Fruit fly (Drosophila melanogaster): ENCODE measurements around the gene mnb.

The mnb gene

dm6 chrX:17860711-17861110 is 26.3 kb downstream of the mnb start, which contains the start of the genes Arp8 and CG6769 (continued):
- TF ChIP-seq tap (tag; optimal IDR thresholded peaks at IDR 0.05) (no peak), Xbp1 (GFP tag; optimal IDR thresholded peaks at IDR 0.05) (peak; percentile 6), lola (GFP tag; optimal IDR thresholded peaks at IDR 0.05) (peak in 1 of 3 experiments; percentile 33), onecut (GFP tag; IDR thresholded peaks at IDR 0.05) (no peak), fd64A (GFP tag; optimal IDR thresholded peaks at IDR 0.05) (no peak), nau (GFP tag; optimal IDR thresholded peaks at IDR 0.05) (no peak), CG7786 (GFP tag; optimal IDR thresholded peaks at IDR 0.05) (no peak), Hr39 (optimal IDR thresholded peaks at IDR 0.05) (no peak), her (GFP tag; optimal IDR thresholded peaks at IDR 0.05) (no peak), CG6854 (GFP tag; optimal IDR thresholded peaks at IDR 0.05) (no peak), tgo (GFP tag; IDR thresholded peaks at IDR 0.05) (no peak), CG7271 (tag; optimal IDR thresholded peaks at IDR 0.05) (no peak), ara (GFP tag; IDR thresholded peaks at IDR 0.05) (no peak), insv (GFP tag; optimal IDR thresholded peaks at IDR 0.05) (no peak), CG10959 (GFP tag; IDR thresholded peaks at IDR 0.05) (no peak), ind (GFP tag; optimal IDR thresholded peaks at IDR 0.05) (no peak), wek (GFP tag; optimal IDR thresholded peaks at IDR 0.05) (no peak), az2 (GFP tag; optimal IDR thresholded peaks at IDR 0.05) (no peak), Adf1 (GFP tag; IDR thresholded peaks at IDR 0.05) (no peak), Doc2 (GFP tag; IDR thresholded peaks at IDR 0.05) (no peak), Ets65A (GFP tag) (no peak), Bgb (GFP tag; IDR thresholded peaks at IDR 0.05; ENCODE audit: partially characterized antibody) (no peak), vvl (GFP tag; IDR thresholded peaks at IDR 0.05) (no peak), pita (GFP tag; optimal IDR thresholded peaks at IDR 0.05) (no peak), btn (GFP tag; optimal IDR thresholded peaks at IDR 0.05) (no peak), zen (tag; optimal IDR thresholded peaks at IDR 0.05) (peak; percentile 4), CG30431 (GFP tag; optimal IDR thresholded peaks at IDR 0.05) (no peak), hb (GFP tag; IDR thresholded peaks at IDR 0.05; ENCODE audit: partially characterized antibody) (no peak), CG9817 (tag; optimal IDR thresholded peaks at IDR 0.05) (no peak), Rfx (GFP tag; IDR thresholded peaks at IDR 0.05) (no peak), CG6254 (GFP tag; optimal IDR thresholded peaks at IDR 0.05) (no peak), CG12659 (GFP tag; optimal IDR thresholded peaks at IDR 0.05) (peak; percentile 32), CrebB (tag; optimal IDR thresholded peaks at IDR 0.05) (no peak), CG10654 (GFP tag; optimal IDR thresholded peaks at IDR 0.05) (no peak), H15 (GFP tag; IDR thresholded peaks at IDR 0.05) (no peak), CG10274 (GFP tag; optimal IDR thresholded peaks at IDR 0.05) (no peak), seq (GFP tag; IDR thresholded peaks at IDR 0.05) (no peak), CG8944 (GFP tag; optimal IDR thresholded peaks at IDR 0.05) (no peak), MESR4 (GFP tag; optimal IDR thresholded peaks at IDR 0.05) (no peak), CG3838 (GFP tag; optimal IDR thresholded peaks at IDR 0.05) (no peak), wdn (GFP tag; IDR thresholded peaks at IDR 0.05) (no peak), CG18599 (GFP tag; optimal IDR thresholded peaks at IDR 0.05) (no peak), ttk (GFP tag; IDR thresholded peaks at IDR 0.05) (no peak), CG5245 (GFP tag; optimal IDR thresholded peaks at IDR 0.05) (no peak), cg (GFP tag; optimal IDR thresholded peaks at IDR 0.05) (no peak), CkIIα-i1 (GFP tag; IDR thresholded peaks at IDR 0.05) (no peak), HmgZ (tag; optimal IDR thresholded peaks at IDR 0.05) (peak; percentile 30), CG12299 (tag; optimal IDR thresholded peaks at IDR 0.05) (peak; percentile 17), crc (GFP tag; optimal IDR thresholded peaks at IDR 0.05) (no peak), CG18476 (GFP tag; optimal IDR thresholded peaks at IDR 0.05) (no peak), sob (GFP tag; IDR thresholded peaks at IDR 0.05) (no peak), Fer1 (GFP tag; optimal IDR thresholded peaks at IDR 0.05) (peak; percentile 45), CG2116 (GFP tag; optimal IDR thresholded peaks at IDR 0.05) (peak; percentile 53)

Measured in whole organism, embryonic.